Worm (Caenorhabditis elegans): ENCODE measurements around the gene C01F1.6.
A peak's percentile ranks its signal among the peaks of the same experiment; 100 is the strongest.

Gene C01F1.6

ce11 chrII:4277639-4278038, 10.4 kb downstream of the C01F1.6 start:
- no peak for TF ChIP-seq pha-4 (tag; optimal IDR thresholded peaks at IDR 0.05)
- peak; percentile 52 for TF ChIP-seq ham-2 (GFP tag; optimal IDR thresholded peaks at IDR 0.05)
- TF ChIP-seq mls-2 (tag; optimal IDR thresholded peaks at IDR 0.05) = no peak
- no peak for TF ChIP-seq mab-5 (tag; optimal IDR thresholded peaks at IDR 0.05)
- no peak for TF ChIP-seq unc-62 (GFP tag; optimal IDR thresholded peaks at IDR 0.05)
- no peak for TF ChIP-seq nhr-2 (tag; optimal IDR thresholded peaks at IDR 0.05)
- TF ChIP-seq snpc-4 (tag; optimal IDR thresholded peaks at IDR 0.05) = no peak
- TF ChIP-seq ceh-83 (GFP tag; optimal IDR thresholded peaks at IDR 0.05) = no peak

- no peak for TF ChIP-seq unc-62 (GFP tag; optimal IDR thresholded peaks at IDR 0.05)
- TF ChIP-seq nhr-237 (tag; optimal IDR thresholded peaks at IDR 0.05) = no peak
- TF ChIP-seq blmp-1 (tag; optimal IDR thresholded peaks at IDR 0.05) = no peak
- TF ChIP-seq ces-1 (GFP tag; optimal IDR thresholded peaks at IDR 0.05) = peak; percentile 71
Measured at ce11 chrII:4276924-4277323, 11.1 kb downstream of the C01F1.6 start.

- TF ChIP-seq snpc-4 (tag; optimal IDR thresholded peaks at IDR 0.05) (no peak), tbx-8 (GFP tag; optimal IDR thresholded peaks at IDR 0.05) (no peak), ham-2 (GFP tag; optimal IDR thresholded peaks at IDR 0.05) (no peak), lin-13 (tag; optimal IDR thresholded peaks at IDR 0.05) (no peak), ceh-83 (GFP tag; optimal IDR thresholded peaks at IDR 0.05) (no peak), cnd-1 (tag; optimal IDR thresholded peaks at IDR 0.05) (no peak), unc-62 (GFP tag; optimal IDR thresholded peaks at IDR 0.05) (no peak)
Measured at ce11 chrII:4275637-4276252, 12.3 kb downstream of the C01F1.6 start, which contains the start of gene npr-42. TSS of gene npr-42 (plus strand) at chrII:4276202.

- TF ChIP-seq snpc-4 (tag; optimal IDR thresholded peaks at IDR 0.05) (no peak), lin-13 (tag; optimal IDR thresholded peaks at IDR 0.05) (no peak)
Measured at ce11 chrII:4267711-4268110, 20.3 kb downstream of the C01F1.6 start.

ce11 chrII:4258683-4259082, 29.3 kb downstream of the C01F1.6 start, which contains the start of gene clec-135:
TSS of gene clec-135 (minus strand) at chrII:4258783.
- TF ChIP-seq flh-1 (GFP tag; optimal IDR thresholded peaks at IDR 0.05) = no peak
- TF ChIP-seq unc-62 (GFP tag; optimal IDR thresholded peaks at IDR 0.05) = no peak
- no peak for TF ChIP-seq nhr-237 (tag; optimal IDR thresholded peaks at IDR 0.05)
- no peak for TF ChIP-seq ham-2 (GFP tag; optimal IDR thresholded peaks at IDR 0.05)
- no peak for TF ChIP-seq blmp-1 (tag; optimal IDR thresholded peaks at IDR 0.05)
- no peak for TF ChIP-seq lsy-2 (tag; optimal IDR thresholded peaks at IDR 0.05)
- TF ChIP-seq zip-8 (tag; optimal IDR thresholded peaks at IDR 0.05) = no peak
- no peak for TF ChIP-seq pha-4 (tag; optimal IDR thresholded peaks at IDR 0.05)

- TF ChIP-seq ces-1 (GFP tag; optimal IDR thresholded peaks at IDR 0.05) = no peak
- TF ChIP-seq nhr-28 (tag; optimal IDR thresholded peaks at IDR 0.05) = no peak
- no peak for TF ChIP-seq ceh-39 (tag; optimal IDR thresholded peaks at IDR 0.05)
- TF ChIP-seq ham-2 (GFP tag; optimal IDR thresholded peaks at IDR 0.05) = no peak
- no peak for TF ChIP-seq ceh-83 (GFP tag; optimal IDR thresholded peaks at IDR 0.05)
- no peak for TF ChIP-seq tbx-8 (GFP tag; optimal IDR thresholded peaks at IDR 0.05)
- TF ChIP-seq nhr-12 (tag; optimal IDR thresholded peaks at IDR 0.05) = no peak
- no peak for TF ChIP-seq drap-1 (GFP tag; optimal IDR thresholded peaks at IDR 0.05)
- no peak for TF ChIP-seq blmp-1 (tag; optimal IDR thresholded peaks at IDR 0.05)
- no peak for TF ChIP-seq lin-32 (GFP tag; optimal IDR thresholded peaks at IDR 0.05)
- no peak for TF ChIP-seq pha-4 (tag; optimal IDR thresholded peaks at IDR 0.05)
Measured at ce11 chrII:4256541-4257001, 31.4 kb downstream of the C01F1.6 start, which contains the start of gene C16A11.7. TSS of gene C16A11.7 (minus strand) at chrII:4256951.

ce11 chrII:4246897-4247296, 41.1 kb downstream of the C01F1.6 start, which contains the start of gene gpa-11:
TSS of gene gpa-11 (plus strand) at chrII:4247197.
- TF ChIP-seq M03D4.4 (tag; optimal IDR thresholded peaks at IDR 0.05) (no peak), unc-39 (tag; optimal IDR thresholded peaks at IDR 0.05) (no peak), mab-5 (tag; optimal IDR thresholded peaks at IDR 0.05) (no peak), pha-4 (tag; optimal IDR thresholded peaks at IDR 0.05) (no peak), elt-3 (tag; optimal IDR thresholded peaks at IDR 0.05) (no peak), ham-2 (GFP tag; optimal IDR thresholded peaks at IDR 0.05) (no peak), ceh-39 (tag; optimal IDR thresholded peaks at IDR 0.05) (no peak), cnd-1 (tag; optimal IDR thresholded peaks at IDR 0.05) (no peak), snpc-4 (tag; optimal IDR thresholded peaks at IDR 0.05) (no peak), zip-8 (tag; optimal IDR thresholded peaks at IDR 0.05) (no peak), unc-120 (tag; optimal IDR thresholded peaks at IDR 0.05; ENCODE audit: poor library complexity, severe bottlenecking) (no peak)
